Fruit fly (Drosophila melanogaster): ENCODE results near the gene rdx.

The rdx gene

dm6 chr3R:14057132-14057855, 25.4 kb upstream of the rdx start (continued):
- TF ChIP-seq CG12769 (tag; optimal IDR thresholded peaks at IDR 0.05) = peak; percentile 16
- peak; percentile 75 for TF ChIP-seq Elba2 (GFP tag; optimal IDR thresholded peaks at IDR 0.05)
- peak; percentile 10 for TF ChIP-seq CG13894 (tag; optimal IDR thresholded peaks at IDR 0.05)
- no peak for TF ChIP-seq wek (GFP tag; optimal IDR thresholded peaks at IDR 0.05)
- peak; percentile 52 for TF ChIP-seq Med (GFP tag)
- no peak for TF ChIP-seq seq (GFP tag; IDR thresholded peaks at IDR 0.05)
- no peak for TF ChIP-seq MBD-R2 (GFP tag; IDR thresholded peaks at IDR 0.05)
- peak; percentile 1 for TF ChIP-seq CTCF (GFP tag; optimal IDR thresholded peaks at IDR 0.05)
- TF ChIP-seq Stat92E (GFP tag; optimal IDR thresholded peaks at IDR 0.05) = peak in 1 of 3 experiments; percentile 7
- TF ChIP-seq insv (GFP tag; optimal IDR thresholded peaks at IDR 0.05) = peak in 1 of 2 experiments; percentile 66
- TF ChIP-seq CG17568 (GFP tag; optimal IDR thresholded peaks at IDR 0.05) = peak; percentile 41
- TF ChIP-seq CG32532 (GFP tag; IDR thresholded peaks at IDR 0.05) = peak; percentile 27; the same call in 1 of the 2 replicates
- peak; percentile 15 for TF ChIP-seq exex (tag; optimal IDR thresholded peaks at IDR 0.05)
- TF ChIP-seq CG17328 (GFP tag; IDR thresholded peaks at IDR 0.05) = peak; percentile 20; the same call in 1 of the 2 replicates
- TF ChIP-seq dati (GFP tag; IDR thresholded peaks at IDR 0.05) = no peak
- TF ChIP-seq vvl (GFP tag; IDR thresholded peaks at IDR 0.05) = 0 out of 2 replicates have a peak, but pooled peaks have one; percentile 24
- TF ChIP-seq gem (tag; optimal IDR thresholded peaks at IDR 0.05) = peak; percentile 9
- TF ChIP-seq ash1 (GFP tag; optimal IDR thresholded peaks at IDR 0.05) = peak; percentile 2
- peak; percentile 72 for TF ChIP-seq yki (optimal IDR thresholded peaks at IDR 0.05)
- no peak for TF ChIP-seq sr (GFP tag; IDR thresholded peaks at IDR 0.05)
- peak; percentile 49; the same call in 1 of the 2 replicates for TF ChIP-seq CG4360 (GFP tag; IDR thresholded peaks at IDR 0.05)
- peak in 1 of 2 experiments; percentile 68 for TF ChIP-seq Pdp1 (GFP tag; optimal IDR thresholded peaks at IDR 0.05)
- peak; percentile 7 for TF ChIP-seq sens (GFP tag)
- TF ChIP-seq en (GFP tag; optimal IDR thresholded peaks at IDR 0.05) = no peak
- TF ChIP-seq Deaf1 (tag; optimal IDR thresholded peaks at IDR 0.05) = no peak
- 0 out of 2 replicates have a peak, but pooled peaks have one; percentile 2 for TF ChIP-seq bbx (GFP tag; IDR thresholded peaks at IDR 0.05; ENCODE audit: partially characterized antibody)
- TF ChIP-seq abd-A (tag; optimal IDR thresholded peaks at IDR 0.05) = peak; percentile 46
- peak; percentile 74 for TF ChIP-seq CG9437 (GFP tag; optimal IDR thresholded peaks at IDR 0.05)
- TF ChIP-seq CG9797 (GFP tag; optimal IDR thresholded peaks at IDR 0.05) = no peak
- TF ChIP-seq eve (GFP tag; optimal IDR thresholded peaks at IDR 0.05) = peak in 1 of 2 experiments; percentile 87
- no peak for TF ChIP-seq Poxn (GFP tag; IDR thresholded peaks at IDR 0.05)

- TF ChIP-seq Xrp1 (GFP tag; IDR thresholded peaks at IDR 0.05) = peak; percentile 49
- TF ChIP-seq CG32767 (GFP tag; IDR thresholded peaks at IDR 0.05) = peak; percentile 48; the same call in 1 of the 2 replicates
- no peak for TF ChIP-seq unc-4 (GFP tag; IDR thresholded peaks at IDR 0.05; ENCODE audit: partially characterized antibody)
- no peak for TF ChIP-seq CG8089 (GFP tag; optimal IDR thresholded peaks at IDR 0.05)
- peak; percentile 66 for TF ChIP-seq CG8281 (tag; optimal IDR thresholded peaks at IDR 0.05)
- peak; percentile 59 for TF ChIP-seq CG3847 (GFP tag; IDR thresholded peaks at IDR 0.05)
- peak; percentile 27; the same call in 1 of the 2 replicates for TF ChIP-seq CG4404 (GFP tag; IDR thresholded peaks at IDR 0.05)
- TF ChIP-seq CG7987 (GFP tag; optimal IDR thresholded peaks at IDR 0.05) = no peak
- TF ChIP-seq CG12219 (GFP tag; optimal IDR thresholded peaks at IDR 0.05) = peak; percentile 50
- TF ChIP-seq Lim3 (GFP tag; IDR thresholded peaks at IDR 0.05) = no peak
- TF ChIP-seq E2f1 (GFP tag; IDR thresholded peaks at IDR 0.05) = no peak; the same call in none of the 2 replicates
- no peak for TF ChIP-seq Oaz (GFP tag; IDR thresholded peaks at IDR 0.05)
- no peak for TF ChIP-seq grn (GFP tag; optimal IDR thresholded peaks at IDR 0.05)
- TF ChIP-seq run (tag; optimal IDR thresholded peaks at IDR 0.05) = peak; percentile 61
- TF ChIP-seq chn (GFP tag; optimal IDR thresholded peaks at IDR 0.05) = no peak
- TF ChIP-seq CG11560 (tag; IDR thresholded peaks at IDR 0.05) = no peak
- TF ChIP-seq hbn (GFP tag; IDR thresholded peaks at IDR 0.05; ENCODE audit: partially characterized antibody) = no peak
- peak; percentile 56 for TF ChIP-seq CG18011 (GFP tag; optimal IDR thresholded peaks at IDR 0.05)
- TF ChIP-seq ab (GFP tag; optimal IDR thresholded peaks at IDR 0.05) = no peak
Observed at dm6 chr3R:14056320-14057053, 24.6 kb upstream of the rdx start, which contains the start of gene foxo. Gene foxo, plus strand, starts transcription at chr3R:14056945.

Measured in whole organism, embryonic.